Worm (Caenorhabditis elegans) whole organism, mixed stage, embryonic: Measurements from ENCODE around the gene emc-5.

Experiments
- flh-1 ChIP-seq: fragments of 200-800 bp; sonication (Bioruptor generic); optimal IDR thresholded peaks from 2 replicates; lab custom pipeline; 2018; ENCODE audit warnings: mild to moderate bottlenecking, missing genetic modification characterization, moderate library complexity, missing compliant biosample characterization
- lin-13 ChIP-seq: fragments of 150-350 bp; optimal IDR thresholded peaks from 2 replicates; lab custom pipeline; 2014; ENCODE audit warnings: missing biosample characterization, missing genetic modification characterization
- tbx-8 ChIP-seq: fragments of 200-800 bp; sonication (Bioruptor generic); optimal IDR thresholded peaks from 2 replicates; lab custom pipeline; 2018; ENCODE audit warnings: mild to moderate bottlenecking, missing genetic modification characterization, moderate library complexity, missing compliant biosample characterization
- ztf-11 ChIP-seq: fragments of 150-350 bp; optimal IDR thresholded peaks from 2 replicates; lab custom pipeline; 2014; ENCODE audit warnings: missing biosample characterization, missing genetic modification characterization

DNA sequence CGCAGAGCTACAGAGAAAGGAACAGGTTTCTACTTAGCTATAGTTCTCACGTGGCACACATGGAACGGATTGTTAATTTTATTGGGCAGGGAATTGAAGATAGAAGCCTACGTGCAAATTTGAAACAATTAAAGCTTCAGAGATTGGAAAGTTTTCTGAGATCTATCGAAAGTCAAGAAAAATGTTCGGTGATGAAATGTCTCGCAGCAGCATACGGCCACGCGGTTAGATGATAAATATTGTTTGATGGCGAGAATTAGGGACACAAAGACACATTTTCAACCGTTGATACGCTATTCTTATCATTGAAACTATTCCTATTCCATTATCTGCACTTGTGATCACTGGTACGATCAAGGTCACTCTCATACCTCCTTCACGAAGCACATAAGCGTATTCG, 24.0 kb upstream of the emc-5 start:
- TF ChIP-seq ztf-11 (tag; lab: Kevin White, UChicago) (no peak), tbx-8 (GFP tag; lab: Kevin White, UChicago) (no peak), flh-1 (GFP tag; lab: Kevin White, UChicago) (no peak), lin-13 (no peak)
